Worm (Caenorhabditis elegans) whole organism, mixed stage, embryonic: ENCODE results near the gene nhr-246.

Source experiments
- M03D4.4 ChIP-seq: sonication (generic microtip); optimal IDR thresholded peaks from 2 replicates; lab custom pipeline; 2017; ENCODE audit warnings: mild to moderate bottlenecking, missing genetic modification characterization, missing compliant biosample characterization
- bed-3 ChIP-seq: fragments of 200-800 bp; sonication (Bioruptor generic); optimal IDR thresholded peaks from 3 replicates; lab custom pipeline; 2018; ENCODE audit warnings: mild to moderate bottlenecking, missing genetic modification characterization, moderate library complexity, missing compliant biosample characterization
- ceh-39 ChIP-seq: fragments of 150-350 bp; optimal IDR thresholded peaks from 2 replicates; lab custom pipeline; 2014; ENCODE audit warnings: missing biosample characterization, missing genetic modification characterization
- ceh-43 ChIP-seq: fragments of 200-800 bp; sonication (Bioruptor generic); optimal IDR thresholded peaks from 2 replicates; lab custom pipeline; 2018; ENCODE audit warnings: mild to moderate bottlenecking, missing genetic modification characterization, moderate library complexity, missing compliant biosample characterization
- ceh-83 ChIP-seq: fragments of 200-800 bp; sonication (Bioruptor generic); optimal IDR thresholded peaks from 2 replicates; lab custom pipeline; 2018; ENCODE audit warnings: mild to moderate bottlenecking, missing genetic modification characterization, missing compliant biosample characterization
- ces-1 ChIP-seq: fragments of 150-350 bp; optimal IDR thresholded peaks from 2 replicates; lab custom pipeline; 2014; ENCODE audit warnings: missing biosample characterization, missing genetic modification reagents, missing genetic modification characterization
- cnd-1 ChIP-seq: fragments of 200-800 bp; sonication (Bioruptor generic); optimal IDR thresholded peaks from 2 replicates; lab custom pipeline; 2018; ENCODE audit warnings: mild to moderate bottlenecking, missing genetic modification characterization, missing compliant biosample characterization
- drap-1 ChIP-seq: fragments of 200-800 bp; sonication (Bioruptor generic); optimal IDR thresholded peaks from 3 replicates; lab custom pipeline; 2018; ENCODE audit warnings: mild to moderate bottlenecking, missing genetic modification characterization, missing compliant biosample characterization
- elt-1 ChIP-seq: sonication (generic microtip); optimal IDR thresholded peaks from 2 replicates; lab custom pipeline; 2017; ENCODE audit warnings: missing genetic modification characterization, mild to moderate bottlenecking, missing compliant biosample characterization, antibody characterized with exemption, moderate library complexity, borderline replicate concordance; ENCODE audit not compliant: insufficient read depth
- elt-3 ChIP-seq: fragments of 150-350 bp; optimal IDR thresholded peaks from 2 replicates; lab custom pipeline; 2014; ENCODE audit warnings: missing biosample characterization, missing genetic modification characterization
- flh-1 ChIP-seq: fragments of 200-800 bp; sonication (Bioruptor generic); optimal IDR thresholded peaks from 2 replicates; lab custom pipeline; 2018; ENCODE audit warnings: mild to moderate bottlenecking, missing genetic modification characterization, moderate library complexity, missing compliant biosample characterization
- ham-2 ChIP-seq: fragments of 200-800 bp; sonication (Bioruptor generic); optimal IDR thresholded peaks from 2 replicates; lab custom pipeline; 2018; ENCODE audit warnings: mild to moderate bottlenecking, missing genetic modification characterization, missing compliant biosample characterization
- hlh-1 ChIP-seq: fragments of 150-350 bp; optimal IDR thresholded peaks from 2 replicates; lab custom pipeline; 2014; ENCODE audit warnings: missing biosample characterization, missing genetic modification reagents, missing genetic modification characterization
- lin-32 ChIP-seq: fragments of 200-800 bp; sonication (Bioruptor generic); optimal IDR thresholded peaks from 2 replicates; lab custom pipeline; 2018; ENCODE audit warnings: mild to moderate bottlenecking, missing genetic modification characterization, missing compliant biosample characterization
- lsy-2 ChIP-seq: fragments of 150-350 bp; optimal IDR thresholded peaks from 2 replicates; lab custom pipeline; 2014; ENCODE audit warnings: missing biosample characterization, missing genetic modification characterization
- mab-5 ChIP-seq: fragments of 150-350 bp; optimal IDR thresholded peaks from 2 replicates; lab custom pipeline; 2014; ENCODE audit warnings: missing biosample characterization, missing genetic modification characterization
- mls-2 ChIP-seq: sonication (generic microtip); optimal IDR thresholded peaks from 2 replicates; lab custom pipeline; 2016; ENCODE audit warnings: mild to moderate bottlenecking, missing genetic modification characterization, moderate library complexity, missing compliant biosample characterization
- nhr-237 ChIP-seq: fragments of 150-350 bp; optimal IDR thresholded peaks from 2 replicates; lab custom pipeline; 2014; ENCODE audit warnings: missing biosample characterization, missing genetic modification characterization
- nhr-28 ChIP-seq: fragments of 150-350 bp; optimal IDR thresholded peaks from 2 replicates; lab custom pipeline; 2014; ENCODE audit warnings: missing biosample characterization, missing genetic modification characterization
- nhr-76 ChIP-seq: sonication (generic microtip); optimal IDR thresholded peaks from 2 replicates; lab custom pipeline; 2017; ENCODE audit warnings: missing biosample characterization, missing genetic modification characterization
- pha-4 ChIP-seq: fragments of 150-350 bp; optimal IDR thresholded peaks from 2 replicates; lab custom pipeline; 2018; ENCODE audit warnings: missing biosample characterization, missing genetic modification reagents, missing genetic modification characterization
- sptf-1 ChIP-seq: sonication (generic microtip); optimal IDR thresholded peaks from 2 replicates; lab custom pipeline; 2017; ENCODE audit warnings: mild to moderate bottlenecking, missing genetic modification characterization, moderate library complexity, missing compliant biosample characterization
- tbx-8 ChIP-seq: fragments of 200-800 bp; sonication (Bioruptor generic); optimal IDR thresholded peaks from 2 replicates; lab custom pipeline; 2018; ENCODE audit warnings: mild to moderate bottlenecking, missing genetic modification characterization, moderate library complexity, missing compliant biosample characterization
- unc-120 ChIP-seq: sonication (generic microtip); optimal IDR thresholded peaks from 2 replicates; lab custom pipeline; 2017; ENCODE audit warnings: missing genetic modification characterization, missing compliant biosample characterization; ENCODE audit not compliant: poor library complexity, severe bottlenecking
- unc-39 ChIP-seq: fragments of 150-350 bp; optimal IDR thresholded peaks from 2 replicates; lab custom pipeline; 2014; ENCODE audit warnings: missing biosample characterization, missing genetic modification characterization
- unc-62 ChIP-seq: fragments of 150-350 bp; optimal IDR thresholded peaks from 2 replicates; lab custom pipeline; 2014; ENCODE audit warnings: missing biosample characterization, missing genetic modification reagents, missing genetic modification characterization
- zip-8 ChIP-seq: fragments of 150-350 bp; optimal IDR thresholded peaks from 2 replicates; lab custom pipeline; 2014; ENCODE audit warnings: missing biosample characterization, missing genetic modification characterization

The nhr-246 gene

DNA sequence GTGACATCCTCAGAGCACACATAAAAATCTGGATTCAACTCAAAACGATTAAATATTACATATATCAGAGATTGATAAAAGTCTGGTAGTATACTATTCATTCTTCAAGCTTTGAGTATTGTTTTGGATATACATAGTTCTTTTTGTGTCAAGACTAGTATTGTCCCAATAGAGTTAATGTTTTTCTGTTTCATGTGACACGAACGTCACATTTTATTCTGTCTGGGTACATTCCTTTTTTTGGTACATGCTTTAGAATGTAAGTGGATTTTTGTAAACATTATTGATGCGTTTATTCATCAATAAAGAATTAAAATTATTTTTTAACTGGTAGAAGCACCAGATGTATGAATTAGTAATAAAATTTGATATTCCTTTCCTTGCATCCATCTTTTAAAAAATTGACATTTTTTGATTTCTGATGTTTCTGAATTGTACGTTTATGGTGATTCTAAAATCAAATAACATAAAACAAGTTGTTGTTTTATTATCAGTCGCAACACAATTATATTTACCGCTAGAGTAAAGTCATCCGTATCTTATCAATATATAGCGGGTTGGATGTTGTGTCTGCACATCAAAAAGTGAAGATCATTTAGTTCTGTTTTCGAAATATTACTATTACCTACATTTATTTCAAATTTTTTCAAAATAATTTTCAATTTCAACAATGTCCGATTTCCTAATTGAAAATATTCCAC, at the start of gene nhr-246, which contains the start of gene srt-22:
Gene nhr-246 (plus strand): TSS at position 651 of the 701 bp plus-strand sequence.
Gene srt-22 (minus strand): TSS at position 101 of the 701 bp plus-strand sequence.
- TF ChIP-seq lin-32 (GFP tag; lab: Kevin White, UChicago) (no peak), lsy-2 (tag; lab: Kevin White, UChicago) (no peak), mab-5 (tag; lab: Kevin White, UChicago) (no peak)
- TF ChIP-seq, all 35 proteins: peak for 0

DNA sequence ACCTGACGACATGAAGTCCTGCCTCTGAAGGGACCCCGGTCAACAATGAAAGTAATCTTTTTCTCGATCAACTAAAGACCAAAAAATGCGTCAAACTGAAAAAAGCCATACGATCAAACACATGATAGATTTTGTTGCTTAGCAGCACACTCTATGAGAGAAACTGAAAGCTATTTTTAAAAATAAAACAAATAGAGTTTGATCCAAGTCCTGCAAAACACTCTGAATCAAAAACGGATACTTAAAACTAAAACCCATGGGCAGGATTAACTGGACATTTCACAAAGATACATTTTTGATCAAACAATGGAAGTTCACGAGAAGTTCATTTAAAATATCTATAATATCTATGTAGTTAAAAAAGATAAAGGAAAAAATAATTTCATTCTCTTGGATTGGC, 48.9 kb upstream of the nhr-246 start, which contains the start of gene T10H4.13:
Gene T10H4.13 (minus strand): TSS at position 101 of the 400 bp plus-strand sequence.
- TF ChIP-seq nhr-76 (no peak), unc-39 (no peak), lin-32 (GFP tag; lab: Kevin White, UChicago) (no peak), elt-3 (tag; lab: Kevin White, UChicago) (no peak)

DNA sequence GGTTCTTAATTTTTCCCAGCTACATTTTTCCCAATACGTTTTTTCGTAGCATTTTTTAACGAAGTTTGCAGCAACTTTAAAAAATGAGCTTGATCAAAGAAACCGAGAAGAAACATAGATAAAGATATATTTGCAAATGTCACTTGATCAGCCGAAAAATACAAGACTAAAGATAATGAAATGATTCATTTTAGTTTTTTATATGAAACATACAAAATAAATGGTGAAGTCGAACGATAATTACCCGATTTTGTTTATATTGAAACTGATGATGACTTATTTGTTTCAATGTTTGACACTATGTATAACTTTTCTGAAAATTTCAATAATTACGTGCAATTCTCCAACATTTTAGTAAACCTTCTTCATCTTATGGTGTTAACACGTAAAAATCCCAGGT, 48.0 kb upstream of the nhr-246 start, which contains the start of gene srw-22:
Gene srw-22 (plus strand): TSS at position 301 of the 400 bp plus-strand sequence.
- TF ChIP-seq ceh-43 (GFP tag; lab: Kevin White, UChicago) = no peak
- TF ChIP-seq mab-5 (tag; lab: Kevin White, UChicago) = no peak
- TF ChIP-seq hlh-1 = no peak
- TF ChIP-seq mls-2 (tag; lab: Kevin White, UChicago) = no peak
- TF ChIP-seq cnd-1 = no peak
- TF ChIP-seq flh-1 (GFP tag; lab: Kevin White, UChicago) = no peak
- no peak for TF ChIP-seq tbx-8 (GFP tag; lab: Kevin White, UChicago)
- no peak for TF ChIP-seq M03D4.4 (tag; lab: Kevin White, UChicago)
- TF ChIP-seq pha-4 (tag; lab: Kevin White, UChicago) = no peak
- TF ChIP-seq, all 35 proteins: peak for 0

DNA sequence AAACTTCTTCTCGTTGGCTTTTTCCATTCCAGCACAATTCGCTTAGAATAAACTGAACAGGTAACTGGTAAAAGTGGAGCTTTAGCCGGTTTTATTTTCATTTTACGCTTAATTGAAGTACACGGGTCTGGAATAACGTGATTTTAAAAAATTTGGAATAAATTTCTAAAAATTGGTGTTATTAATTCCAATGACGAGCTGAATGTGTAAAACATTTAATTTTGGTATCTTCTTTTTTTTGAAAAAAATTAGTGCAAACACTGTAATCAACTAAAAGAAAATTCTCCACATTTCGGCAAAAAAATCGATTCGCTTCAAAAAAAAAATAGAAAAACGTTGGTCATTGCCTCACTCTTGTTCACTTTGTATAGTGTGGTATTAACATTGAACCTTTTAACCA, 44.0 kb upstream of the nhr-246 start, which contains the start of gene T10H4.4:
Gene T10H4.4 (minus strand): TSS at position 101 of the 400 bp plus-strand sequence.
- TF ChIP-seq unc-120 (tag; lab: Kevin White, UChicago) = no peak
- no peak for TF ChIP-seq M03D4.4 (tag; lab: Kevin White, UChicago)
- no peak for TF ChIP-seq drap-1 (GFP tag; lab: Kevin White, UChicago)
- no peak for TF ChIP-seq pha-4 (tag; lab: Kevin White, UChicago)
- no peak for TF ChIP-seq elt-3 (tag; lab: Kevin White, UChicago)
- no peak for TF ChIP-seq nhr-237 (tag; lab: Kevin White, UChicago)
- TF ChIP-seq zip-8 = no peak
- no peak for TF ChIP-seq elt-1
- no peak for TF ChIP-seq cnd-1
- TF ChIP-seq hlh-1 = no peak
- TF ChIP-seq nhr-76 = no peak
- TF ChIP-seq nhr-28 (tag; lab: Kevin White, UChicago) = no peak
- TF ChIP-seq ces-1 (GFP tag; lab: Kevin White, UChicago) = no peak
- no peak for TF ChIP-seq bed-3 (GFP tag; lab: Kevin White, UChicago)
- TF ChIP-seq ceh-83 (GFP tag; lab: Kevin White, UChicago) = no peak
- no peak for TF ChIP-seq tbx-8 (GFP tag; lab: Kevin White, UChicago)
- no peak for TF ChIP-seq ham-2 (GFP tag; lab: Kevin White, UChicago)
- no peak for TF ChIP-seq ceh-39
- TF ChIP-seq flh-1 (GFP tag; lab: Kevin White, UChicago) = no peak

DNA sequence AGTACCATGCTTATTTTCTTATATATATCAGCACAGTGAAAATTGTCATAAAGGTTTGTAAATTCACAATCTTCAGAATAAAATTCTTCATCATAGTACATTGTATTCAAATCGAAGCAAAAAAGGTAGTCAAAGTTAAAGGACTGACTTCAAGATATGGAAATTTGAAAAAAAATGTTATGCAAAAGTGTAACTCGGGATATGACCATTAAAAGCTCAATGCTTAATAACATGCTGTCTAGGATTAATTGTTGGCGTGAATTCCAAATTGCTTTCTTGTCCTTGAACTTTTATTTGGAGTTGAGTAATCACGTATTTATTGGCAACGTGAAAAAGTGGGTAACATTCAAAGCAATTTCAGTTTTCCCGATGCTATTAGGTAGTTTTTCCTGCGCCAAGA, 41.5 kb upstream of the nhr-246 start, which contains the start of gene srw-16:
Gene srw-16 (minus strand): TSS at position 101 of the 400 bp plus-strand sequence.
- TF ChIP-seq flh-1 (GFP tag; lab: Kevin White, UChicago) (no peak), zip-8 (no peak), ceh-43 (GFP tag; lab: Kevin White, UChicago) (no peak), mls-2 (tag; lab: Kevin White, UChicago) (no peak), unc-62 (GFP tag; lab: Kevin White, UChicago) (no peak), tbx-8 (GFP tag; lab: Kevin White, UChicago) (no peak), drap-1 (GFP tag; lab: Kevin White, UChicago) (no peak), elt-1 (no peak), sptf-1 (tag; lab: Kevin White, UChicago) (no peak), M03D4.4 (tag; lab: Kevin White, UChicago) (no peak), elt-3 (tag; lab: Kevin White, UChicago) (no peak), unc-39 (no peak), unc-120 (tag; lab: Kevin White, UChicago) (no peak), ham-2 (GFP tag; lab: Kevin White, UChicago) (no peak)
